Worm (Caenorhabditis elegans) whole organism, L1 larva: ENCODE results near the gene trul-1.

Experiments used
- C16A3.4 ChIP-seq: fragments of 150-350 bp; optimal IDR thresholded peaks from 2 replicates; lab custom pipeline; 2014; ENCODE audit warnings: missing biosample characterization, missing genetic modification characterization
- C34B4.2 ChIP-seq: sonication (generic microtip); optimal IDR thresholded peaks from 2 replicates; lab custom pipeline; 2017; ENCODE audit warnings: mild to moderate bottlenecking, missing genetic modification characterization, missing compliant biosample characterization
- F16B12.6 ChIP-seq: fragments of 150-350 bp; optimal IDR thresholded peaks from 2 replicates; lab custom pipeline; 2014; ENCODE audit warnings: missing biosample characterization, missing genetic modification characterization
- Y116A8C.19 ChIP-seq: sonication (generic microtip); optimal IDR thresholded peaks from 2 replicates; lab custom pipeline; 2016; ENCODE audit warnings: missing compliant biosample characterization, missing genetic modification characterization, borderline replicate concordance
- blmp-1 ChIP-seq: fragments of 150-350 bp; optimal IDR thresholded peaks from 2 replicates; lab custom pipeline; 2014; ENCODE audit warnings: missing biosample characterization, missing genetic modification characterization
- ceh-8 ChIP-seq: fragments of 200-800 bp; sonication (Bioruptor generic); optimal IDR thresholded peaks from 2 replicates; lab custom pipeline; 2018; ENCODE audit warnings: mild to moderate bottlenecking, missing genetic modification characterization, moderate library complexity, missing compliant biosample characterization
- ceh-82 ChIP-seq, 3 experiments: fragments of 150-350 bp in 1 of 3; sonication (generic microtip) in 2 of 3; optimal IDR thresholded peaks; 2 replicates each; lab custom pipeline; 2014 to 2017; ENCODE audit warnings: missing biosample characterization in 3 of 3, missing genetic modification characterization in 3 of 3
- ceh-88 ChIP-seq: fragments of 200-800 bp; sonication (Bioruptor generic); IDR thresholded peaks from 2 replicates; pipeline ENCODE4 v1.3.6; 2022; ENCODE audit warnings: missing genetic modification characterization, missing compliant biosample characterization
- ces-1 ChIP-seq: fragments of 150-350 bp; optimal IDR thresholded peaks from 2 replicates; lab custom pipeline; 2014; ENCODE audit warnings: missing biosample characterization, missing genetic modification reagents, missing genetic modification characterization
- dsc-1 ChIP-seq: sonication (generic microtip); optimal IDR thresholded peaks from 2 replicates; lab custom pipeline; 2016; ENCODE audit warnings: mild to moderate bottlenecking, missing genetic modification characterization, missing compliant biosample characterization
- elt-2 ChIP-seq: sonication (generic microtip); optimal IDR thresholded peaks from 2 replicates; lab custom pipeline; 2016; ENCODE audit warnings: missing genetic modification characterization, mild to moderate bottlenecking, inconsistent platforms, missing compliant biosample characterization, missing genetic modification reagents
- elt-3 ChIP-seq, 6 experiments: fragments of 150-350 bp in 1 of 6; sonication (generic microtip); optimal IDR thresholded peaks; 2 replicates each; lab custom pipeline; 2017 to 2018; ENCODE audit warnings: missing biosample characterization in 6 of 6, missing genetic modification characterization in 6 of 6, inconsistent platforms in 1 of 6
- fkh-10 ChIP-seq: sonication (generic microtip); optimal IDR thresholded peaks from 2 replicates; lab custom pipeline; 2017; ENCODE audit warnings: missing biosample characterization, missing genetic modification reagents, missing genetic modification characterization
- isw-1 ChIP-seq: fragments of 200-800 bp; sonication (Bioruptor generic); IDR thresholded peaks from 2 replicates; pipeline ENCODE4 v1.3.6; 2022; ENCODE audit warnings: missing genetic modification characterization, missing compliant biosample characterization
- jun-1 ChIP-seq: fragments of 150-350 bp; optimal IDR thresholded peaks from 2 replicates; lab custom pipeline; 2014; ENCODE audit warnings: missing biosample characterization, missing genetic modification reagents, missing genetic modification characterization
- lin-14 ChIP-seq: fragments of 200-800 bp; sonication (Bioruptor generic); optimal IDR thresholded peaks from 2 replicates; lab custom pipeline; 2018; ENCODE audit warnings: mild to moderate bottlenecking, missing genetic modification characterization, moderate library complexity, missing compliant biosample characterization
- lin-15B ChIP-seq: fragments of 150-350 bp; sonication (generic microtip); optimal IDR thresholded peaks from 3 replicates; lab custom pipeline; 2014; ENCODE audit warnings: missing biosample characterization, missing genetic modification characterization
- lin-39 ChIP-seq: fragments of 150-350 bp; optimal IDR thresholded peaks from 2 replicates; lab custom pipeline; 2014; ENCODE audit warnings: missing biosample characterization, missing genetic modification reagents, missing genetic modification characterization
- lir-3 ChIP-seq: sonication (generic microtip); optimal IDR thresholded peaks from 2 replicates; lab custom pipeline; 2016; ENCODE audit warnings: mild to moderate bottlenecking, missing genetic modification characterization, moderate library complexity, missing compliant biosample characterization; ENCODE audit not compliant: poor library complexity
- lsy-2 ChIP-seq, 2 experiments: fragments of 150-350 bp; optimal IDR thresholded peaks; 2 replicates each; lab custom pipeline; 2014; ENCODE audit warnings: missing biosample characterization in 2 of 2, missing genetic modification characterization in 2 of 2
- mab-9 ChIP-seq: fragments of 200-800 bp; sonication (Bioruptor generic); IDR thresholded peaks from 2 replicates; pipeline ENCODE4 v1.3.6; 2022; ENCODE audit warnings: missing genetic modification reagents, missing genetic modification characterization, missing compliant biosample characterization
- mdl-1 ChIP-seq, 2 experiments: fragments of 150-350 bp; optimal IDR thresholded peaks; 2 replicates each; lab custom pipeline; 2014 to 2017; ENCODE audit warnings: missing biosample characterization in 2 of 2, missing genetic modification characterization in 2 of 2, inconsistent platforms in 1 of 2
- mef-2 ChIP-seq: fragments of 150-350 bp; optimal IDR thresholded peaks from 2 replicates; lab custom pipeline; 2014; ENCODE audit warnings: missing biosample characterization, missing genetic modification characterization
- nhr-11 ChIP-seq: fragments of 150-350 bp; optimal IDR thresholded peaks from 2 replicates; lab custom pipeline; 2014; ENCODE audit warnings: missing biosample characterization, missing genetic modification characterization
- nhr-12 ChIP-seq: sonication (generic microtip); optimal IDR thresholded peaks from 2 replicates; lab custom pipeline; 2017; ENCODE audit warnings: missing biosample characterization, missing genetic modification characterization
- nhr-19 ChIP-seq: fragments of 200-800 bp; sonication (Bioruptor generic); conservative IDR thresholded peaks from 2 replicates; pipeline ENCODE4 v1.3.6; 2022; ENCODE audit warnings: missing genetic modification characterization, missing compliant biosample characterization
- nhr-20 ChIP-seq: sonication (generic microtip); optimal IDR thresholded peaks from 2 replicates; lab custom pipeline; 2016; ENCODE audit warnings: mild to moderate bottlenecking, missing genetic modification characterization, missing compliant biosample characterization
- nhr-237 ChIP-seq: fragments of 150-350 bp; optimal IDR thresholded peaks from 2 replicates; lab custom pipeline; 2014; ENCODE audit warnings: missing biosample characterization, missing genetic modification characterization
- nhr-28 ChIP-seq: fragments of 150-350 bp; optimal IDR thresholded peaks from 2 replicates; lab custom pipeline; 2014; ENCODE audit warnings: missing biosample characterization, missing genetic modification characterization
- nhr-47 ChIP-seq: sonication (generic microtip); optimal IDR thresholded peaks from 2 replicates; lab custom pipeline; 2016; ENCODE audit warnings: mild to moderate bottlenecking, missing genetic modification characterization, moderate library complexity, missing compliant biosample characterization
- nhr-71 ChIP-seq: sonication (generic microtip); optimal IDR thresholded peaks from 2 replicates; lab custom pipeline; 2016; ENCODE audit warnings: mild to moderate bottlenecking, missing genetic modification characterization, moderate library complexity, missing compliant biosample characterization
- nhr-76 ChIP-seq: sonication (generic microtip); optimal IDR thresholded peaks from 2 replicates; lab custom pipeline; 2017; ENCODE audit warnings: missing biosample characterization, missing genetic modification characterization
- nhr-85 ChIP-seq: sonication (generic microtip); peaks from one replicate; lab custom pipeline; 2016; ENCODE audit warnings: missing genetic modification characterization, inconsistent platforms, missing compliant biosample characterization
- pag-3 ChIP-seq: sonication (generic microtip); optimal IDR thresholded peaks from 2 replicates; lab custom pipeline; 2017; ENCODE audit warnings: missing genetic modification characterization, mild to moderate bottlenecking, missing compliant biosample characterization, antibody characterized with exemption, borderline replicate concordance; ENCODE audit not compliant: insufficient read depth
- pax-3 ChIP-seq: fragments of 200-800 bp; sonication (Bioruptor generic); optimal IDR thresholded peaks from 2 replicates; lab custom pipeline; 2018; ENCODE audit warnings: mild to moderate bottlenecking, missing genetic modification characterization, moderate library complexity, missing compliant biosample characterization
- pqm-1 ChIP-seq: sonication (generic microtip); optimal IDR thresholded peaks from 3 replicates; lab custom pipeline; 2017; ENCODE audit warnings: missing biosample characterization, missing genetic modification characterization
- skn-1 ChIP-seq: fragments of 150-350 bp; optimal IDR thresholded peaks from 2 replicates; lab custom pipeline; 2014; ENCODE audit warnings: missing biosample characterization, missing genetic modification characterization
- snu-23 ChIP-seq: sonication (generic microtip); optimal IDR thresholded peaks from 2 replicates; lab custom pipeline; 2016; ENCODE audit warnings: missing genetic modification characterization, missing compliant biosample characterization
- sup-37 ChIP-seq: fragments of 200-800 bp; sonication (Bioruptor generic); optimal IDR thresholded peaks from 2 replicates; lab custom pipeline; 2018; ENCODE audit warnings: mild to moderate bottlenecking, missing genetic modification characterization, missing compliant biosample characterization
- tbx-2 ChIP-seq: sonication (generic microtip); optimal IDR thresholded peaks from 2 replicates; lab custom pipeline; 2016; ENCODE audit warnings: missing genetic modification characterization, missing compliant biosample characterization
- tlp-1 ChIP-seq: fragments of 150-350 bp; optimal IDR thresholded peaks from 2 replicates; lab custom pipeline; 2014; ENCODE audit warnings: missing biosample characterization, missing genetic modification characterization
- xbp-1 ChIP-seq: sonication (generic microtip); optimal IDR thresholded peaks from 2 replicates; lab custom pipeline; 2016; ENCODE audit warnings: missing genetic modification characterization, missing compliant biosample characterization
- zag-1 ChIP-seq: fragments of 150-350 bp; optimal IDR thresholded peaks from 2 replicates; lab custom pipeline; 2014; ENCODE audit warnings: missing biosample characterization, missing genetic modification characterization

Gene trul-1

DNA sequence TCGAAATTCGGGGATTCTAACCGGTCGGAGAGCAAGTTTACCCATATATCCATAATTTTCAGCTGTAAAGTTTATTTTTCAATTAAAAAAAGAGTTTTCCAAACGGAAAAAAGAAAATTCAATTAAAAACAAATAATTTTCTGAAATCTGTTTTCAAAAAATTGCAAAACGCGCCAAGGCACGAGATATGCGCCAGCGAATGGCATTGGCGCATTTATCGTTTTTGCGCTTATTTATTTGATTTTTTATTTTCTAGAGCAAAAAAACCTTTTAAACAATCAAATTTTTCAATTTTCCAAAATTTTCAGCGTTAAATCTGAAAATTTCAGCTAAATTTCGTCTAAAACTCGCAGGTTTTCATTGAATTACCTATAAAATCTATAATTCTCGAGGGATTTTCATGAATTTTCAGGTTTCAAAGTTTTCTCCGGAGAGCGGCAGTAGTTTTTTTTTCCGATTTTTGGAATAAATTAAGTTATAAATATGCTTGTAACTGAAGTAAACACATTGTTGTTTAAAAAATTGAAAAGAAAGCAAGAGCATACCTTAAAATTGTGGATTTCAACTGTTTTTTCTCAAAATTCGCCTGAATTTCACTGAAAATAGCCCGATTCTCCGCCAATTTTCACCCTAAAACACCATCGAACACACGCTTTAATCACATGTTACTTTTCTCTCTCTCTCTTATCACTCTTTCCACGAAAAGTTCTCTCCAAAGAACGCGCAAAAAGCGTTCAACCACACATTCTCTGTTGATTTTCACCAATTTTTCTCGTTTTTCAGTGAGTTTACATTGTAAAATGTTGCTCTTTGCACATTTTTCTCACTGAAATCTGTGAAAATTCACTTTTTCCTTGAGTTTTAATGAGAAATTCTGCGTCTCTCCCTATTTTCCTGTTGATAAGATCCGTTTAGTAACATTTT is 3.5 kb upstream of the trul-1 start, which contains the start of gene B0432.10 (continued):
- TF ChIP-seq nhr-11 (tag; lab: Kevin White, UChicago): peak; percentile 69
- no peak for TF ChIP-seq tlp-1 (tag; lab: Kevin White, UChicago)
- peak; percentile 53 for TF ChIP-seq nhr-237 (tag; lab: Kevin White, UChicago)
- TF ChIP-seq lin-14: peak; percentile 89
- peak; percentile 92 to 93 (median 93) for TF ChIP-seq ceh-82 (tag; optimal IDR thresholded peaks at IDR 0.05; lab: Kevin White, UChicago)
- peak; percentile 88 for TF ChIP-seq xbp-1 (tag; lab: Kevin White, UChicago)
- peak; percentile 88 for TF ChIP-seq lin-39 (tag; lab: Kevin White, UChicago)
- TF ChIP-seq lin-15B (tag; lab: Kevin White, UChicago): peak; percentile 82
- TF ChIP-seq mab-9 (GFP tag; lab: Robert Waterston, UW): peak; percentile 82
- peak; percentile 88 for TF ChIP-seq dsc-1 (tag; lab: Kevin White, UChicago)
- TF ChIP-seq elt-3 (tag; optimal IDR thresholded peaks at IDR 0.05; lab: Kevin White, UChicago): peak in 2 of 6 experiments; percentile 68 to 92
- peak; percentile 63 for TF ChIP-seq pax-3 (tag; lab: Kevin White, UChicago)
- peak; percentile 85 for TF ChIP-seq C16A3.4
- TF ChIP-seq jun-1 (tag; lab: Kevin White, UChicago): peak; percentile 82
- TF ChIP-seq nhr-20 (tag; lab: Kevin White, UChicago): peak; percentile 89
- peak; percentile 60 for TF ChIP-seq sup-37
- peak; percentile 91 for TF ChIP-seq nhr-71 (tag; lab: Kevin White, UChicago)
- no peak for TF ChIP-seq pag-3 (tag; lab: Kevin White, UChicago)
- no peak for TF ChIP-seq ces-1
- peak; percentile 92 for TF ChIP-seq nhr-47
- no peak for TF ChIP-seq zag-1 (tag; lab: Kevin White, UChicago)
- no peak for TF ChIP-seq lir-3 (tag; lab: Kevin White, UChicago)
- peak; percentile 92 for TF ChIP-seq lsy-2 (tag; optimal IDR thresholded peaks at IDR 0.05; lab: Kevin White, UChicago)
- no peak for TF ChIP-seq nhr-28 (tag; lab: Kevin White, UChicago)
- TF ChIP-seq mef-2 (tag; lab: Kevin White, UChicago): no peak
- peak; percentile 90 for TF ChIP-seq nhr-85 (tag; lab: Kevin White, UChicago)
- TF ChIP-seq ceh-8 (GFP tag; lab: Kevin White, UChicago): peak; percentile 61
- TF ChIP-seq fkh-10: no peak
- no peak for TF ChIP-seq pqm-1
- TF ChIP-seq nhr-12 (tag; lab: Kevin White, UChicago): no peak
- TF ChIP-seq snu-23: peak; percentile 93
- 0 out of 2 replicates have a peak, but pooled peaks have one; percentile 23 for TF ChIP-seq ceh-88 (GFP tag; lab: Robert Waterston, UW)
- TF ChIP-seq nhr-19 (GFP tag; lab: Robert Waterston, UW): peak; percentile 91
- TF ChIP-seq skn-1 (tag; lab: Kevin White, UChicago): peak; percentile 95
- TF ChIP-seq elt-2 (tag; lab: Kevin White, UChicago): peak; percentile 52
- no peak for TF ChIP-seq C34B4.2
- TF ChIP-seq blmp-1: peak; percentile 77
- peak in 1 of 2 experiments; percentile 72 for TF ChIP-seq mdl-1 (tag; optimal IDR thresholded peaks at IDR 0.05; lab: Kevin White, UChicago)
- TF ChIP-seq tbx-2: peak; percentile 87
- TF ChIP-seq Y116A8C.19 (tag; lab: Kevin White, UChicago): no peak
- peak; percentile 82 for TF ChIP-seq isw-1
- peak; percentile 64 for TF ChIP-seq F16B12.6 (tag; lab: Kevin White, UChicago)
- TF ChIP-seq nhr-76 (tag; lab: Kevin White, UChicago): no peak
